Worm (Caenorhabditis elegans): ENCODE data around the gene clec-141.

clec-141 gene

ce11 chrII:5417905-5418304, 10.5 kb upstream of the clec-141 start:
- TF ChIP-seq unc-62 (GFP tag; optimal IDR thresholded peaks at IDR 0.05) (peak; percentile 94), cnd-1 (tag; optimal IDR thresholded peaks at IDR 0.05) (no peak)

- TF ChIP-seq mab-5 (tag; optimal IDR thresholded peaks at IDR 0.05) (peak; percentile 64), unc-62 (GFP tag; optimal IDR thresholded peaks at IDR 0.05) (peak; percentile 92), nhr-2 (tag; optimal IDR thresholded peaks at IDR 0.05) (peak; percentile 14), blmp-1 (tag; optimal IDR thresholded peaks at IDR 0.05) (no peak), pha-4 (tag; optimal IDR thresholded peaks at IDR 0.05) (peak; percentile 18)
Observed at ce11 chrII:5416204-5416764, 8.8 kb upstream of the clec-141 start, which contains the start of gene EEED8.2. Gene EEED8.2 (plus strand): TSS chrII:5416714.

- no peak for TF ChIP-seq mls-2 (tag; optimal IDR thresholded peaks at IDR 0.05)
- no peak for TF ChIP-seq flh-1 (GFP tag; optimal IDR thresholded peaks at IDR 0.05)
- no peak for TF ChIP-seq mep-1 (tag; optimal IDR thresholded peaks at IDR 0.05)
- no peak for TF ChIP-seq unc-120 (tag; optimal IDR thresholded peaks at IDR 0.05; ENCODE audit: poor library complexity, severe bottlenecking)
- TF ChIP-seq tbx-8 (GFP tag; optimal IDR thresholded peaks at IDR 0.05) = no peak
- TF ChIP-seq lsy-2 (tag; optimal IDR thresholded peaks at IDR 0.05) = no peak
- no peak for TF ChIP-seq bed-3 (GFP tag; optimal IDR thresholded peaks at IDR 0.05)
- TF ChIP-seq sptf-1 (tag; optimal IDR thresholded peaks at IDR 0.05) = no peak
Observed at ce11 chrII:5414040-5414439, 6.6 kb upstream of the clec-141 start, which contains the start of the genes EEED8.14 and EEED8.3. Gene EEED8.14 (minus strand): TSS chrII:5414052. Gene EEED8.3 (plus strand): TSS chrII:5414276.

- TF ChIP-seq zip-8 (tag; optimal IDR thresholded peaks at IDR 0.05) (peak; percentile 32), flh-1 (GFP tag; optimal IDR thresholded peaks at IDR 0.05) (no peak), lin-13 (tag; optimal IDR thresholded peaks at IDR 0.05) (no peak)
Observed at ce11 chrII:5412467-5412866, 5.0 kb upstream of the clec-141 start, which contains the start of the genes EEED8.13 and EEED8.18. Gene EEED8.13 (minus strand): TSS chrII:5412567. Gene EEED8.18 (minus strand): TSS chrII:5412610.

ce11 chrII:5408924-5409323, 1.5 kb upstream of the clec-141 start, which contains the start of the genes EEED8.12 and EEED8.4:
Gene EEED8.12 (minus strand): TSS chrII:5409024.
Gene EEED8.4 (plus strand): TSS chrII:5409319.
- TF ChIP-seq blmp-1 (tag; optimal IDR thresholded peaks at IDR 0.05) (no peak), sem-2 (GFP tag; optimal IDR thresholded peaks at IDR 0.05) (no peak), sptf-1 (tag; optimal IDR thresholded peaks at IDR 0.05) (no peak), ztf-11 (tag; optimal IDR thresholded peaks at IDR 0.05) (no peak), unc-39 (tag; optimal IDR thresholded peaks at IDR 0.05) (no peak), ces-1 (GFP tag; optimal IDR thresholded peaks at IDR 0.05) (no peak), ceh-39 (tag; optimal IDR thresholded peaks at IDR 0.05) (no peak), cnd-1 (tag; optimal IDR thresholded peaks at IDR 0.05) (no peak), tbx-8 (GFP tag; optimal IDR thresholded peaks at IDR 0.05) (no peak), nhr-28 (tag; optimal IDR thresholded peaks at IDR 0.05) (no peak), unc-120 (tag; optimal IDR thresholded peaks at IDR 0.05; ENCODE audit: poor library complexity, severe bottlenecking) (no peak), nhr-2 (tag; optimal IDR thresholded peaks at IDR 0.05) (no peak)

- TF ChIP-seq unc-120 (tag; optimal IDR thresholded peaks at IDR 0.05; ENCODE audit: poor library complexity, severe bottlenecking) (no peak), mls-2 (tag; optimal IDR thresholded peaks at IDR 0.05) (no peak), nhr-76 (tag; optimal IDR thresholded peaks at IDR 0.05) (no peak), sem-2 (GFP tag; optimal IDR thresholded peaks at IDR 0.05) (peak; percentile 16), ceh-43 (GFP tag; optimal IDR thresholded peaks at IDR 0.05) (peak; percentile 86), nhr-28 (tag; optimal IDR thresholded peaks at IDR 0.05) (no peak), blmp-1 (tag; optimal IDR thresholded peaks at IDR 0.05) (peak; percentile 18), bed-3 (GFP tag; optimal IDR thresholded peaks at IDR 0.05) (peak; percentile 40), lsy-2 (tag; optimal IDR thresholded peaks at IDR 0.05) (peak; percentile 15), flh-1 (GFP tag; optimal IDR thresholded peaks at IDR 0.05) (no peak), pha-4 (tag; optimal IDR thresholded peaks at IDR 0.05) (no peak), M03D4.4 (tag; optimal IDR thresholded peaks at IDR 0.05) (peak; percentile 74), ces-1 (GFP tag; optimal IDR thresholded peaks at IDR 0.05) (peak; percentile 74), nhr-237 (tag; optimal IDR thresholded peaks at IDR 0.05) (peak; percentile 8), mep-1 (tag; optimal IDR thresholded peaks at IDR 0.05) (peak; percentile 33), nhr-12 (tag; optimal IDR thresholded peaks at IDR 0.05) (no peak), ztf-11 (tag; optimal IDR thresholded peaks at IDR 0.05) (no peak), lin-13 (tag; optimal IDR thresholded peaks at IDR 0.05) (no peak), nhr-2 (tag; optimal IDR thresholded peaks at IDR 0.05) (no peak), elt-1 (tag; optimal IDR thresholded peaks at IDR 0.05; ENCODE audit: borderline replicate concordance, insufficient read depth) (no peak), drap-1 (GFP tag; optimal IDR thresholded peaks at IDR 0.05) (peak; percentile 40), ham-2 (GFP tag; optimal IDR thresholded peaks at IDR 0.05) (peak; percentile 58), hlh-1 (tag; optimal IDR thresholded peaks at IDR 0.05) (peak; percentile 52), cnd-1 (tag; optimal IDR thresholded peaks at IDR 0.05) (no peak), lin-32 (GFP tag; optimal IDR thresholded peaks at IDR 0.05) (no peak), snpc-4 (tag; optimal IDR thresholded peaks at IDR 0.05) (no peak), unc-39 (tag; optimal IDR thresholded peaks at IDR 0.05) (no peak)
Observed at ce11 chrII:5399201-5399600, 8.2 kb downstream of the clec-141 start, which contains the start of gene mog-5. Gene mog-5 (plus strand): TSS chrII:5399538.
